Worm (Caenorhabditis elegans): ENCODE results near the gene lon-3.

ce11 chrV:12154554-12154953, 43.9 kb downstream of the lon-3 start, which contains the start of gene C27A7.9:
- TF ChIP-seq flt-1 (GFP tag; IDR thresholded peaks at IDR 0.05): no peak
- no peak for TF ChIP-seq med-1 (GFP tag; optimal IDR thresholded peaks at IDR 0.05; ENCODE audit: insufficient read depth)
- TF ChIP-seq T22C8.4 (GFP tag; IDR thresholded peaks at IDR 0.05): no peak
- TF ChIP-seq ztf-29 (GFP tag; IDR thresholded peaks at IDR 0.05): no peak
- TF ChIP-seq tab-1 (GFP tag; IDR thresholded peaks at IDR 0.05): no peak
- TF ChIP-seq klf-2 (GFP tag; conservative IDR thresholded peaks at IDR 0.05): no peak
- TF ChIP-seq ztf-23 (GFP tag; IDR thresholded peaks at IDR 0.05): no peak

Measured in whole organism, midembryonic.